Worm (Caenorhabditis elegans): ENCODE measurements around the gene ceh-100.

DNA sequence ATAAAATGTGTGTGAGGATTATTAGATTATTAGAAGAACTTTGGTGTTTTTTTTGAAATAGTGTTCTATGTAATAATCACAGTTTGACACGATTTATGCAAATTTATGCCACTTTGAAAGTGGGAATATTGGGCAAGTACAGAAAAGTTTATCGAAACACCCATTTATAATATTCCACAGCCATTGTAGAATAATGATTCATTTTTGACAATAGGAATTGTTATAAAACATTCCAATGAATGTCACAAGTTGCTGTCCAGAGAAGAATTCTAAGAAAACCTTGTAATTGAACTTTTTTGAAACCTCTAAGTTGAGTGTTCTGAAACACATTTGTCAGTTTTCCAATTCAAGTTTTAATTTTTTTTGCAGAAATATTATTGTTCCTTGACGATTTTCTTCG is 8.7 kb upstream of the ceh-100 start, which contains the start of gene nspe-4:
- TF ChIP-seq ama-1 (optimal IDR thresholded peaks at IDR 0.05) (no peak), snpc-4 (tag; optimal IDR thresholded peaks at IDR 0.05) (no peak), lin-13 (GFP tag; optimal IDR thresholded peaks at IDR 0.05) (no peak), blmp-1 (tag; optimal IDR thresholded peaks at IDR 0.05) (no peak), ces-1 (GFP tag; optimal IDR thresholded peaks at IDR 0.05) (no peak), sptf-1 (tag; optimal IDR thresholded peaks at IDR 0.05) (no peak), jun-1 (tag; optimal IDR thresholded peaks at IDR 0.05) (no peak), nhr-237 (tag; optimal IDR thresholded peaks at IDR 0.05) (no peak), pag-3 (tag; optimal IDR thresholded peaks at IDR 0.05; ENCODE audit: borderline replicate concordance, insufficient read depth) (no peak), alr-1 (tag; optimal IDR thresholded peaks at IDR 0.05; ENCODE audit: borderline replicate concordance) (no peak), nhr-11 (tag; optimal IDR thresholded peaks at IDR 0.05) (no peak)

All from whole organism, L1 larva.